Worm (Caenorhabditis elegans) whole organism, L4/young adult: ENCODE data around the gene cyp-33C2.

Experiments
- W03F9.2 ChIP-seq: fragments of 150-350 bp; optimal IDR thresholded peaks from 2 replicates; lab custom pipeline; 2014; ENCODE audit warnings: missing biosample characterization, missing genetic modification characterization
- dao-5 ChIP-seq: sonication (generic microtip); optimal IDR thresholded peaks from 2 replicates; lab custom pipeline; 2016; ENCODE audit warnings: missing genotype, missing genetic modification characterization, moderate library complexity, missing compliant biosample characterization
- him-1 ChIP-seq: sonication (generic microtip); optimal IDR thresholded peaks from 2 replicates; lab custom pipeline; 2016; ENCODE audit warnings: missing genotype, missing genetic modification reagents, missing genetic modification characterization, missing compliant biosample characterization

Gene cyp-33C2

DNA sequence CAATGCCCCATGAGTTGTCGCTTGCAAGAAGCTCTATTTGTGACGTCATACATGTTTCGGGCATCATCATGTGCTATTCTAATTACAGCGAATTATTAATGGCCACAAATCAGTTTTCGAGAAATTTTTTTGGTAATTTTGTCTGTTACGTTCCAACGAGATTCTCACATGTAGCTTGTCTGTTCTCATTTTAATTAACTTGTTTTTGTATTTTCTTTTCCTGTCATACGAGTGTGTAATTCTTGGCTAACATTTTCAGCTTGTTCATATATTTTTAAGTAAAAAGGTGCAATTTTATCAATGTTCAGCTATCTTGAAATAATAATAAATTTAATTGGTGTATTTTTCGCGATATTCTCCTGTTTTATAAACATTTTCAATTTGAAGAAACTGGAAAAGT is 28.1 kb upstream of the cyp-33C2 start, which contains the start of gene srbc-21:
srbc-21 (plus strand) TSS at position 301 of the 400 bp plus-strand sequence.
- TF ChIP-seq dao-5 (tag; lab: Kevin White, UChicago) = no peak
- TF ChIP-seq W03F9.2 (tag; lab: Kevin White, UChicago) = no peak
- no peak for TF ChIP-seq him-1

DNA sequence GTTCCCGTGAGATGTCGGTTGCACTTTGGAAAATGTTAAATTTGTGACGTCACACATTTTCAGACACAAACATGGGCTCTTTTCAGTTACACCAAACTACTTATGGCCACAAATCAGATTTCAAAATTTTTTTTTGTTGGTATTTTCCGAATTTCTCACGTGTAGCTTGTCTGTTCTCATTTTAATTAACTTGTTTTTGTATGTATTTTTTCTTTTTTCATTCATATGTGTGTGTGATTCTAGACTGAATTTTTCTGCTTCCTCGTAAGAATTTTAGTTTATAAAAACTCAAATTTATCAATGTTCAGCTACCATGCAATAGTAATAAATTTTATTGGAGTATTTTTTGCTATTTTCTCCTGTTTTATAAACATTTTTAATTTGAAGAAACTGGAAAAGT is 26.5 kb upstream of the cyp-33C2 start, which contains the start of gene srbc-22:
srbc-22 (plus strand) TSS at position 301 of the 400 bp plus-strand sequence.
- no peak for TF ChIP-seq dao-5 (tag; lab: Kevin White, UChicago)
- no peak for TF ChIP-seq W03F9.2 (tag; lab: Kevin White, UChicago)
- TF ChIP-seq him-1 = no peak

DNA sequence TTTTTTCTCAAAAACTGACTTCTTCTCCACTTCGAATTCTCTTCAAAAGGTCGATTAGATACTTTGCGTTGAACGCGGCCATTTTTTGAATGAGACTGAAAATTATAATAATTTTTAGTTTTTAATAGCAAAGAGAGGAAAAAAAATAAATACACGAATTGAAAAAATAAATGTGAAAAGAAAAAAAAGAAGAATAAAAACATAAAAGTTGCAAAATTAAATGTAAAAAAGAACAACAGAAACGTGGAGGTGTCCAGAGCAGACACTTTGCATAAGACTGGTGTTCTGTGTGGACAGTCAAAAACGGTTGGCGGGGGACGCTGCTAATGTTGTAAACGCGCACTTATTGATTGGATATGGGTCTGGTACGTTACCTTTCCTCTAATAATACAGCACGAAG is 24.0 kb upstream of the cyp-33C2 start, which contains the start of gene C45H4.14:
C45H4.14 (minus strand) TSS at position 101 of the 400 bp plus-strand sequence.
- TF ChIP-seq dao-5 (tag; lab: Kevin White, UChicago) (no peak), W03F9.2 (tag; lab: Kevin White, UChicago) (no peak)

DNA sequence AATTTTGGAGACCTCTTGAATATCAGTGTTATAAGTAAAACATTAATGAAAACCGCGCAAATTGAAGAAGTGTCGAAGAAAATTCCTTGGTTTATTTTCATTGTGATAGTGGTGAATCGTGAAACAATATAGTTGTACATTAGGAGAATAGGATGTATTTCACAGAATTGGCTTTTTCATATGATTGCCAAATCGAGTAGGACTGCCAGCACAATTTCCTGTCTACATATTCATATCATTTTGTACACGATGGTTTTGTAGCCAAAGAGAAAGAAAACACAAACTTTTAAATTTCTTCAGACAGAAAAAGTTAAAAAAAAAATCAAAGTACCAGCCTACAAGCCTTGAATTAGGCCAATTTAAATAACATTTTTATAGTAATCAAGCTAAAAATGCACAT is 19.6 kb upstream of the cyp-33C2 start, which contains the start of gene str-255:
str-255 (minus strand) TSS at position 101 of the 400 bp plus-strand sequence.
- no peak for TF ChIP-seq him-1
- no peak for TF ChIP-seq dao-5 (tag; lab: Kevin White, UChicago)
- TF ChIP-seq W03F9.2 (tag; lab: Kevin White, UChicago) = no peak

DNA sequence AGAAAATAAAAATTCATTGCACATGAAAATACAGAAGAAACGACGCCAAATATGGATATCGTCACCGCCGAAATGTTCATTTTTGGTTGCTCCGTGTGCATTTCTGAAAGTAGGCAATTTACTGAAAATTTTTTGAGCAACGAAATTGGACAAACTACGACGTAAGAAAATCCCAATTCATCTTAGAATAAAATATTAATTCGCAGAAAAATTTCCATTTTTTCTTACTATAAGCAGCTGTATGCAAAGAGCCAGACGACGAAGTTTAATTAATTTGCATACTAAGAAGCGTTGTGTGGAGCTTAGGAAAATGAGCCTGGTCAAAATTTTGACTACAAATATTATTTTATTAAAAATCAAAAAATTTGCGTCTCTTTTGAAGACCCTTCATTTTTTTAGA is 16.6 kb upstream of the cyp-33C2 start, which contains the start of gene srbc-19:
srbc-19 (minus strand) TSS at position 101 of the 400 bp plus-strand sequence.
- TF ChIP-seq him-1 (no peak), W03F9.2 (tag; lab: Kevin White, UChicago) (no peak), dao-5 (tag; lab: Kevin White, UChicago) (no peak)

DNA sequence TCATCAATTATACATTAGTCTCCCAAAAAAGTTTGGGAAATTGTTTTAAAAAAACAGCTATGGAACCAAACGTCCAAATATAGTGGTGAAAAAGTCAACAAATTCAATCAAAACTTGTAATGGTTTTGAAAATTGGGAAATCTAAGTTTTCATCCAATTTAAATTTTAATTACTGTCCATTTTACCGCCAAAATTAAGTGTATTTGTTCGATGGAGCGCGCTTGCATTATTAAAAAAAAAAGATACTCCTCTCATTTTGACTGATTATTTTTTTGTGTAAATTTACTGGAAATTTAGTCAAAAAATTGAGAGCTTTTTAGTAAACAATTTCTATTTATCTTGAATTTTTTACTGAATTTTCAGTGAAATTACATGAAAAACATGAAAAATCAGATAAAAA is 8.8 kb upstream of the cyp-33C2 start:
- TF ChIP-seq him-1 = no peak
- no peak for TF ChIP-seq W03F9.2 (tag; lab: Kevin White, UChicago)
- TF ChIP-seq dao-5 (tag; lab: Kevin White, UChicago) = no peak

DNA sequence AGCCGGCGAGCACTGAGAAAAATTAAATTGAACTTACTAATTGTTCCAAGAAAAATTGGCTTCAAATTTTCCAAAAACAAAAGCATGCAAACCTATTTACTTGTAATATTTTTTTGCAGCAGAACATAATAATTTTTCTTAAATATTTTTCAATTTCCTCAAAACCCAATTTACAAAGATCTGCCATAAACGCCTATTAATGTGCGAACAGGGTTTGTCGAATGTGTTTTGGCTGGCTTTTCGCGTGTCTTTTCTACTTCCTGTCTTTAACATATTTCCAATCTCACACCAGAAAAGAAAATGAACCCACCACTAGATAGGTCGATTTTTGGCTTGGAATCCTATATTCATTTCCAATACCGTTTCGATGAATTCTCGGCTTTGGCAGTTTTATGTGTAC is 8.0 kb upstream of the cyp-33C2 start, which contains the start of gene C45H4.18:
C45H4.18 (plus strand) TSS at position 301 of the 400 bp plus-strand sequence.
- TF ChIP-seq him-1 (no peak), W03F9.2 (tag; lab: Kevin White, UChicago) (no peak), dao-5 (tag; lab: Kevin White, UChicago) (no peak)

DNA sequence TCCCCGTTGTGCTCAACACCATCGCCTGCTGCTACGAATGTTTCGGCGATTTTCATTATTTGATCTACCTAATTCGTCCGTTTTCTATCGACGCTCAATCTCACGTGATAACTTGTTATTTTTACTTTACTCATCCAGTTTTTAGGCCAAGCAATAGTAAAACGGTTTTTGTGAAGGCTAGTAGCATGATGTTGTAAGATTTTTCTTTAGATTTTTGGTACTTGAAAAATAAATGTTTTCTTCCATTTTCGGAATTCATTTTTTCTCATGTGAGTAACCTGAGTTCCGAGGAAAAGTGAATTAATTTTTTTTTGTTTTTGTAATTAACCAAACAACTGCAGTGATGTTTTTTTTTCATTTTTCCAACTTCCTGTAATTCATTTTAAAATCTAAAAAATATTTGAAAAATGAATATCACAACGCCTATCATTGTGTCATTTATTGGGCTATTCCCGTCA is 6.0 kb upstream of the cyp-33C2 start, which contains the start of gene srbc-17:
srbc-17 (plus strand) TSS at position 408 of the 458 bp plus-strand sequence.
- TF ChIP-seq W03F9.2 (tag; lab: Kevin White, UChicago) = no peak
- TF ChIP-seq him-1 = no peak
- no peak for TF ChIP-seq dao-5 (tag; lab: Kevin White, UChicago)

DNA sequence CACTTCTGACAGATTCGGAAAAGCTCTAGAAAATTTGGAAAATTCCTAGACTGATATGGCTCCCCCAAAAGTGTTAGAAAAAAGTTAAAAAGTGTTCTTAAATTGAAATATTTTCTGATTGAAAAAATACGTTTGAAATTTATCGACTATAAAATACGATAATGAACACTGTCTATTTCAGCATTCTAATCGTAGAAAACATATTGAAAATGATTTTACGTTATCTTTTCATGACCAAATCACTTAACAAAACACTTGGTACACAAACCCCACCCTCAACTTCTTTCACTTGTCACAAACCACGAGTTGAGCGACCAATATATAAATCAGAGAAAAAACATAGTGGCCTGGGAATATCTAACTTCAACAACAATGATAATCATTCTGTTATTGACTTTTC is 4.1 kb upstream of the cyp-33C2 start, which contains the start of gene cyp-33C1:
cyp-33C1 (plus strand) TSS at position 301 of the 400 bp plus-strand sequence.
- TF ChIP-seq W03F9.2 (tag; lab: Kevin White, UChicago) = no peak
- no peak for TF ChIP-seq dao-5 (tag; lab: Kevin White, UChicago)
- no peak for TF ChIP-seq him-1

DNA sequence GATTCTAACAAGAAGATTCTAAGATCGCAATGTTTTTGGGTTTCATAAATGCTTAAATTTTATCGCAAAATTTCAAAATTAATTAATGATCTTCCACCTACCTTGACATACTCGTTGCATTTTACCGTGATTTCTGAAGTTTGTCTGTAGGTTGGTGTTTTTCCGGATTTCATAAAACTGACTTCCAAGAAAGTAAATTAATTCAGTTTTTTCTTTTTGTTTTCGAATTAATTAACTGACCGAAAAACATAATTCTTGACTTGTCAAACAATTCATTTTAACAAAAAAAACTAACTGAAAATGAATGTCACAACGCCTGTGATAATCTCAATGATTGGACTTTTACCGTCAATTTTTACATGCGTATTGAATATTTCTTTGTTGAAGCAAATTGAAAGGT is 1.6 kb upstream of the cyp-33C2 start, which contains the start of gene srbc-16:
srbc-16 (plus strand) TSS at position 301 of the 400 bp plus-strand sequence.
- TF ChIP-seq dao-5 (tag; lab: Kevin White, UChicago) (no peak), him-1 (no peak), W03F9.2 (tag; lab: Kevin White, UChicago) (no peak)

DNA sequence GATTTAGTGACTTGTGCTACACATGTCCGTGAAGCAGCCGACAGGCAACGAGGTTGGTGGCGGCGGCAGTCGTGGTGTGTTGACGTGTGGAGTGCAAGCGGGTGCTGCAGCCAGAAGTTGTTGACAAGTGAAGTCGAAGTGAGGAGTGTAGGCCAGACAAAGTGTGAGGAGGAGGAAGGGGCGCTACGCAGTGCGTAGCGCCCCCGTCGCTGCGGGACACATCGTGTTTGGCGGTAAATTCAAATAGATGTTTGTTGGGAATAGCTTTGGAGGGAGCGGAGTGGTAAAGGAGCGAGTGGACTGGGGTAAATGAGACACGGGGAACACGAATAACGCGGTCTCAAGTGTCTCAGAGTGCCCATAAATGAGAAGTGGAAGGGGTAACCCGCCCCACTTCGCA is 2.2 kb downstream of the cyp-33C2 start:
- no peak for TF ChIP-seq dao-5 (tag; lab: Kevin White, UChicago)
- TF ChIP-seq W03F9.2 (tag; lab: Kevin White, UChicago) = no peak
- no peak for TF ChIP-seq him-1

DNA sequence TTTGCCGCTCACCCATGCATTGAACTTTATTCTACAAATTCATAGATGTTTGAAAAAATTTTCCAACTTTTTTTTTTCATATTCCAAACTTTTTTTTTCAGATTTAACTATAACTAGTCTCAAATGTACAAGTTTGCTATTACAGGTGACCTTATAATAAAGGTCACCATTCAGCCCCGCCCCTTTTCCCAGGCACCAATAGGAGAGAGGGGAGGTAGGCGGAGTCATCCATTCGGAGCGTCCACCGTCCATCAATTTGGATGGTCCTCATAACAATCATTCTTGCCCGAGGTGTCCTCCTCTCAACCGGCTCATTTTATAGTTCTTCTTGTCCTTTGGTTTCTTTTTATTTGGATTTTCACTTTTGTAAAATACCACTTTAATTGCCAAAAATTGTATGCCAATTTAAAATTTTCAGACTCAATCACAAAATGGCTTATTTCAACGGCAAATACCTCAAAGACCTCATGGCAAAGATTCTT is 4.6 kb downstream of the cyp-33C2 start, which contains the start of gene Y5H2B.3:
Y5H2B.3 (plus strand) TSS at position 432 of the 482 bp plus-strand sequence.
- no peak for TF ChIP-seq dao-5 (tag; lab: Kevin White, UChicago)

DNA sequence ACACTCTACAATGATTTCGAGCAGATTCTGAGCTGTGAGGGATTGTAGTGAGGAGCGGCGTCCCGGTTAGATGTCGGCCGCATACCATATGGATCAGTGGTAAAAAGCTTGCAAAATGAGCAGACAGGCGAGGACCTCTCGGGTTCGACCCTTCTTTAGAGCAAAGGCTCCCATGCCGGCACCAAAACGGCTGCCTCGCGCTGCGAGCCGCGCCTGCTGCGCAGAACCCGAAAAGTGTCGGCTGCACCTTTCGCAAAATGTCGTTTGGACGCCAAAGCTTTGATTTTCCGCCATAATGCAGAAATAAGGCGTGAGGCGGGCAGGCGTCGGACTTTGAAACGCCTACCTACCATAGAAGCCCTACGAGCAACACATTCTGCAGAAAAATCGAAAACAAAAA is 7.1 kb downstream of the cyp-33C2 start:
- no peak for TF ChIP-seq dao-5 (tag; lab: Kevin White, UChicago)
- TF ChIP-seq him-1 = no peak
- TF ChIP-seq W03F9.2 (tag; lab: Kevin White, UChicago) = no peak

DNA sequence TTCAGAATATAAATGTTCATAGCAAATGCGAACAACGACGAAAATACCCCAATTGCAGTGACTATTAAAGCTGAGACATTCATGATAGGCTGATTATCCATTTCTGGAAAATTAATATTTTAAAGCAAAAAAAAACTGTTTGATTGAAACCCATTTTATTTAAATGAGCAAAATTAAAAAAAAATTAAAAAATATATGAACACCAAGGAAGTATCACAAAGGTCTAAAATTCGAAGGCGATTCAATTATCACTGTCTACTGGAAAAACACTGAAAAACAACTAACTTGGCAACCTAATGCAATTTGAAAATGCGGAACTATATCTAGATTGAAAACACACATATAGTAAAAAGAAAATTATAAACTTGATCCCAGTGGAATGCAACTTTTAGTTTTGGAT is 7.8 kb downstream of the cyp-33C2 start, which contains the start of gene srbc-42:
srbc-42 (minus strand) TSS at position 101 of the 400 bp plus-strand sequence.
- TF ChIP-seq W03F9.2 (tag; lab: Kevin White, UChicago) (no peak), him-1 (no peak), dao-5 (tag; lab: Kevin White, UChicago) (no peak)
